Worm (Caenorhabditis elegans) whole organism, L2 larva: ENCODE results near the gene R01H2.2.
A peak's percentile ranks its signal among the peaks of the same experiment; 100 is the strongest.

Experiments
- C34F6.9 ChIP-seq: fragments of 150-350 bp; optimal IDR thresholded peaks from 2 replicates; lab custom pipeline; 2014; ENCODE audit warnings: missing biosample characterization, missing genetic modification characterization
- F13H6.1 ChIP-seq: sonication (generic microtip); optimal IDR thresholded peaks from 2 replicates; lab custom pipeline; 2016; ENCODE audit warnings: missing genetic modification characterization, missing compliant biosample characterization
- R02D3.7 ChIP-seq: fragments of 150-350 bp; optimal IDR thresholded peaks from 2 replicates; lab custom pipeline; 2014; ENCODE audit warnings: missing biosample characterization, missing genetic modification characterization
- Y55F3AM.14 ChIP-seq: fragments of 200-800 bp; sonication (Bioruptor generic); optimal IDR thresholded peaks from 2 replicates; lab custom pipeline; 2018; ENCODE audit warnings: mild to moderate bottlenecking, missing genetic modification characterization, missing compliant biosample characterization
- blmp-1 ChIP-seq: sonication (generic microtip); optimal IDR thresholded peaks from 2 replicates; lab custom pipeline; 2017; ENCODE audit warnings: missing genetic modification characterization, mild to moderate bottlenecking, missing compliant biosample characterization, antibody characterized with exemption, moderate library complexity; ENCODE audit not compliant: insufficient read depth
- crh-2 ChIP-seq: sonication (generic microtip); optimal IDR thresholded peaks from 2 replicates; lab custom pipeline; 2017; ENCODE audit warnings: missing biosample characterization, missing genetic modification characterization
- dmd-4 ChIP-seq: sonication (generic microtip); optimal IDR thresholded peaks from 2 replicates; lab custom pipeline; 2017; ENCODE audit warnings: missing biosample characterization, missing genetic modification characterization
- egl-27 ChIP-seq: sonication (generic microtip); optimal IDR thresholded peaks from 3 replicates; lab custom pipeline; 2017; ENCODE audit warnings: missing biosample characterization, missing genetic modification reagents, missing genetic modification characterization
- elt-1 ChIP-seq: fragments of 150-350 bp; optimal IDR thresholded peaks from 2 replicates; lab custom pipeline; 2014; ENCODE audit warnings: missing biosample characterization, missing genetic modification characterization
- fos-1 ChIP-seq: fragments of 150-350 bp; optimal IDR thresholded peaks from 2 replicates; lab custom pipeline; 2014; ENCODE audit warnings: missing biosample characterization, missing genetic modification characterization
- gmeb-1 ChIP-seq: fragments of 150-350 bp; optimal IDR thresholded peaks from 2 replicates; lab custom pipeline; 2014; ENCODE audit warnings: missing biosample characterization, missing genetic modification characterization
- lin-11 ChIP-seq: fragments of 150-350 bp; sonication (generic microtip); optimal IDR thresholded peaks from 2 replicates; lab custom pipeline; 2014; ENCODE audit warnings: missing biosample characterization, missing genetic modification characterization, inconsistent platforms, mixed read lengths
- lin-13 ChIP-seq: fragments of 150-350 bp; optimal IDR thresholded peaks from 2 replicates; lab custom pipeline; 2014; ENCODE audit warnings: missing biosample characterization, missing genetic modification reagents, missing genetic modification characterization
- lin-39 ChIP-seq: fragments of 150-350 bp; optimal IDR thresholded peaks from 2 replicates; lab custom pipeline; 2014; ENCODE audit warnings: missing biosample characterization, missing genetic modification reagents, missing genetic modification characterization
- lsy-2 ChIP-seq, 2 experiments: fragments of 150-350 bp in 1 of 2; sonication (generic microtip) in 1 of 2; optimal IDR thresholded peaks; 2 replicates each; lab custom pipeline; 2014 to 2017; ENCODE audit warnings: missing biosample characterization in 2 of 2, missing genetic modification characterization in 2 of 2
- mab-5 ChIP-seq: fragments of 150-350 bp; optimal IDR thresholded peaks from 2 replicates; lab custom pipeline; 2014; ENCODE audit warnings: missing biosample characterization, missing genetic modification characterization
- nhr-10 ChIP-seq: sonication (generic microtip); optimal IDR thresholded peaks from 2 replicates; lab custom pipeline; 2017; ENCODE audit warnings: missing biosample characterization, missing genetic modification characterization
- nhr-11 ChIP-seq: fragments of 150-350 bp; optimal IDR thresholded peaks from 2 replicates; lab custom pipeline; 2014; ENCODE audit warnings: missing biosample characterization, missing genetic modification characterization
- nhr-129 ChIP-seq: fragments of 150-350 bp; optimal IDR thresholded peaks from 2 replicates; lab custom pipeline; 2014; ENCODE audit warnings: missing biosample characterization, missing genetic modification characterization
- nhr-23 ChIP-seq: fragments of 150-350 bp; optimal IDR thresholded peaks from 2 replicates; lab custom pipeline; 2014; ENCODE audit warnings: missing biosample characterization, missing genetic modification reagents, missing genetic modification characterization
- nhr-25 ChIP-seq: fragments of 150-350 bp; sonication (generic microtip); optimal IDR thresholded peaks from 3 replicates; lab custom pipeline; 2014; ENCODE audit warnings: missing biosample characterization, missing genetic modification characterization
- nhr-77 ChIP-seq: fragments of 150-350 bp; optimal IDR thresholded peaks from 2 replicates; lab custom pipeline; 2014; ENCODE audit warnings: missing biosample characterization, missing genetic modification characterization
- skn-1 ChIP-seq: sonication (generic microtip); optimal IDR thresholded peaks from 2 replicates; lab custom pipeline; 2017; ENCODE audit warnings: missing biosample characterization, missing genetic modification characterization
- sma-3 ChIP-seq: sonication (generic microtip); optimal IDR thresholded peaks from 2 replicates; lab custom pipeline; 2016; ENCODE audit warnings: missing genetic modification reagents, missing genetic modification characterization, missing compliant biosample characterization
- sma-9 ChIP-seq, 2 experiments: fragments of 150-350 bp in 1 of 2; sonication (generic microtip) in 1 of 2; optimal IDR thresholded peaks; 2 replicates each; lab custom pipeline; 2014 to 2016; ENCODE audit warnings: missing genetic modification characterization in 2 of 2, mild to moderate bottlenecking in 1 of 2, missing biosample characterization in 1 of 2, missing compliant biosample characterization in 1 of 2, missing genetic modification reagents in 1 of 2, moderate library complexity in 1 of 2
- snpc-4 ChIP-seq: fragments of 150-350 bp; optimal IDR thresholded peaks from 2 replicates; lab custom pipeline; 2014; ENCODE audit warnings: missing biosample characterization, missing genetic modification characterization
- unc-55 ChIP-seq: fragments of 150-350 bp; sonication (generic microtip); optimal IDR thresholded peaks from 3 replicates; lab custom pipeline; 2014; ENCODE audit warnings: missing biosample characterization, missing genetic modification reagents, missing genetic modification characterization
- unc-62 ChIP-seq: fragments of 150-350 bp; optimal IDR thresholded peaks from 2 replicates; lab custom pipeline; 2014; ENCODE audit warnings: missing biosample characterization, missing genetic modification reagents, missing genetic modification characterization
- zag-1 ChIP-seq: fragments of 150-350 bp; optimal IDR thresholded peaks from 2 replicates; lab custom pipeline; 2014; ENCODE audit warnings: missing biosample characterization, missing genetic modification characterization
- ztf-1 ChIP-seq: fragments of 200-800 bp; sonication (Bioruptor generic); conservative IDR thresholded peaks from 2 replicates; pipeline ENCODE4 v1.3.6; 2022; ENCODE audit warnings: missing genetic modification characterization, missing compliant biosample characterization
- ztf-4 ChIP-seq: fragments of 150-350 bp; optimal IDR thresholded peaks from 2 replicates; lab custom pipeline; 2014; ENCODE audit warnings: missing biosample characterization, missing genetic modification characterization

Gene R01H2.2

DNA sequence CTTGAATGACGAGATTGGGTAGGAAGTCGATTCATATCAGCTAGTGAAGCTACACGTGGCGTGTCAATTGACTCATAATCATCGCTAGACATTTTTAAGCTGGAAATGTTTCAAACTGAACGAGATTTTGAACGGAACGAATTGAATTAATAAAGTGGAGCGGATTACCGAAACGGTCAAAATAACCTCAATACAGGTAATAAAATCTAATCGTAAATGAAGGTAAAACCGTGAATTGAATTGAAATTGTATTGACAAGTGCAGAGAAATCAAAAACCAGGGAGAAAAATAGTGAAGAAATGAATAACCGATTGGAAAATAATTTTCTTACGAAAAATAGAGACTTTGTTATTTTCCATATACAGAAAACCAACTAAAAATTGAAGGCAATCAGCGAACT, 27.2 kb upstream of the R01H2.2 start, which contains the start of gene cyk-1:
Gene cyk-1, minus strand, starts transcription at position 101 of the 400 bp plus-strand sequence.
- TF ChIP-seq blmp-1 (no peak), lin-39 (tag; lab: Kevin White, UChicago) (no peak), nhr-25 (no peak), skn-1 (tag; lab: Kevin White, UChicago) (no peak), fos-1 (tag; lab: Kevin White, UChicago) (no peak), unc-62 (GFP tag; lab: Kevin White, UChicago) (no peak), gmeb-1 (no peak), sma-9 (GFP tag; optimal IDR thresholded peaks at IDR 0.05; lab: Kevin White, UChicago) (no peak), sma-9 (tag; optimal IDR thresholded peaks at IDR 0.05; lab: Kevin White, UChicago) (no peak), nhr-77 (tag; lab: Kevin White, UChicago) (no peak), zag-1 (tag; lab: Kevin White, UChicago) (no peak), lin-13 (GFP tag; lab: Kevin White, UChicago) (no peak), dmd-4 (no peak), ztf-1 (GFP tag; lab: Robert Waterston, UW) (no peak), egl-27 (tag; lab: Kevin White, UChicago) (no peak), snpc-4 (tag; lab: Kevin White, UChicago) (no peak), nhr-23 (tag; lab: Kevin White, UChicago) (no peak), crh-2 (no peak), F13H6.1 (no peak), lin-11 (tag; lab: Kevin White, UChicago) (no peak), nhr-11 (tag; lab: Kevin White, UChicago) (no peak)
- TF ChIP-seq, all 48 proteins: peak for 0

DNA sequence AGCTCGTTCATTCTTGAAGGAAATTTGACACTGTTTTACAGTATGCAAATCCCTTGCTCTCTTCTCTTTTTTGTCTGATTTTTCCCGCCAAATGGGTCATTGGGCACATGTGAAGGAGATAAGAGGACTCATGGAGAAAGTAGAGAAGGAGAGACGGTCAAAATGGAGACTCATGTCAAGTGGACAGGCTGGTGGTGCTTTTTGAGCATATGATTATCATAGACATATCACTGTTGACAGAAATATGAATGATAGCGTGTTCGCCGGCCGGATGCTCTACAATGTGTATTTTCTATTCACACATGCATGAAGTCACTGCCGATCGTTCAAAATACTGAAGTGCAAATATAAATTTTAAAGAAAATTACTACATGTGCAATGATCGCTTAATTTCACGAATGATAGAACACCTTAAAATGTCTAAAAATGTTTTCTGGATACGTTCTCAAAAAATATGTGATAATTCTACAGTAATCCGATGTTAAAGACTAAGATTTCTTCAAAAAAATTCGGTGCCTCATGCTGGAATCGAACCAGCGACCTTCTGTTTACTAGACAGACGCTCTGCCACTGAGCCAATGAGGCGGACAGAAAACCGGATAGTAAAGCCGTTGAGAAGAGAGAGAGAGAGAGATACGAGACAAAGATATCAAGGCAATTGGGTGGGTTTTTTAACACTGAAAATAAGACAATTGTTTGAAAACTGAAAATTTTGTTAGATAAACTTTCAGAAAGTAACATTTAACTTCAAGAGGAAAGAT, 26.1 kb upstream of the R01H2.2 start:
- TF ChIP-seq Y55F3AM.14 (no peak), C34F6.9 (peak; percentile 19), sma-9 (GFP tag; optimal IDR thresholded peaks at IDR 0.05; lab: Kevin White, UChicago) (peak; percentile 49), sma-9 (tag; optimal IDR thresholded peaks at IDR 0.05; lab: Kevin White, UChicago) (no peak), crh-2 (peak; percentile 43), F13H6.1 (peak; percentile 38), gmeb-1 (peak; percentile 27), sma-3 (GFP tag; lab: Kevin White, UChicago) (peak; percentile 18), R02D3.7 (tag; lab: Kevin White, UChicago) (no peak), mab-5 (tag; lab: Kevin White, UChicago) (no peak), lin-13 (GFP tag; lab: Kevin White, UChicago) (peak; percentile 27), nhr-129 (tag; lab: Kevin White, UChicago) (peak; percentile 62), unc-55 (GFP tag; lab: Kevin White, UChicago) (peak; percentile 62), nhr-10 (tag; lab: Kevin White, UChicago) (no peak), snpc-4 (tag; lab: Kevin White, UChicago) (peak; percentile 94), ztf-4 (tag; lab: Kevin White, UChicago) (no peak), lsy-2 (tag; optimal IDR thresholded peaks at IDR 0.05; lab: Kevin White, UChicago) (peak in 1 of 2 experiments; percentile 52)

ce11 chrIII:7032070-7032469, 24.3 kb upstream of the R01H2.2 start:
- TF ChIP-seq nhr-23 (tag; lab: Kevin White, UChicago) (no peak), fos-1 (tag; lab: Kevin White, UChicago) (peak; percentile 3)

ce11 chrIII:7034252-7035223, 21.8 kb upstream of the R01H2.2 start:
- TF ChIP-seq elt-1 (tag; lab: Kevin White, UChicago) (no peak), lin-39 (tag; lab: Kevin White, UChicago) (no peak), lin-13 (GFP tag; lab: Kevin White, UChicago) (no peak)
